Worm (Caenorhabditis elegans): ENCODE data around the gene C02F4.5.

- TF ChIP-seq F23B12.7 (tag; optimal IDR thresholded peaks at IDR 0.05; ENCODE audit: insufficient read depth) (no peak), gei-17 (GFP tag; optimal IDR thresholded peaks at IDR 0.05) (no peak), attf-3 (GFP tag; conservative IDR thresholded peaks at IDR 0.05) (no peak), dox-1 (GFP tag; IDR thresholded peaks at IDR 0.05) (no peak), ZK185.1 (tag; optimal IDR thresholded peaks at IDR 0.05; ENCODE audit: poor library complexity, severe bottlenecking) (no peak), hlh-26 (GFP tag; conservative IDR thresholded peaks at IDR 0.05) (no peak), nfyb-1 (GFP tag; IDR thresholded peaks at IDR 0.05) (no peak), T07F8.4 (tag; optimal IDR thresholded peaks at IDR 0.05) (no peak), nhr-80 (tag; optimal IDR thresholded peaks at IDR 0.05) (no peak), Y56A3A.18 (GFP tag; IDR thresholded peaks at IDR 0.05) (no peak), B0336.3 (GFP tag; IDR thresholded peaks at IDR 0.05) (no peak), unc-62 (GFP tag; optimal IDR thresholded peaks at IDR 0.05) (no peak), hlh-12 (tag; optimal IDR thresholded peaks at IDR 0.05) (no peak), B0035.1 (tag; optimal IDR thresholded peaks at IDR 0.05) (no peak)
These were observed 31.0 kb upstream of the C02F4.5 start, which contains the start of gene zim-2 for ce11 chrIV:10554947-10555346.
